Worm (Caenorhabditis elegans) whole organism, L2 larva: ENCODE data around the gene F42A9.9.

ENCODE experiments used
- aly-2 ChIP-seq: fragments of 150-350 bp; optimal IDR thresholded peaks from 2 replicates; lab custom pipeline; 2014; ENCODE audit warnings: missing biosample characterization, missing genetic modification characterization
- ama-1 ChIP-seq: fragments of 150-350 bp; optimal IDR thresholded peaks from 2 replicates; lab custom pipeline; 2018; ENCODE audit warnings: inconsistent platforms
- ceh-16 ChIP-seq: fragments of 150-350 bp; optimal IDR thresholded peaks from 2 replicates; lab custom pipeline; 2014; ENCODE audit warnings: missing biosample characterization, missing genetic modification characterization
- fos-1 ChIP-seq: fragments of 150-350 bp; optimal IDR thresholded peaks from 2 replicates; lab custom pipeline; 2014; ENCODE audit warnings: missing biosample characterization, missing genetic modification characterization
- mbf-1 ChIP-seq: sonication (generic microtip); optimal IDR thresholded peaks from 2 replicates; lab custom pipeline; 2017; ENCODE audit warnings: missing biosample characterization, missing genetic modification characterization
- mdl-1 ChIP-seq, 2 experiments: fragments of 150-350 bp in 1 of 2; sonication (generic microtip) in 1 of 2; optimal IDR thresholded peaks; 2 replicates each; lab custom pipeline; 2017; ENCODE audit warnings: missing biosample characterization in 2 of 2, missing genetic modification characterization in 2 of 2
- nhr-11 ChIP-seq: fragments of 150-350 bp; optimal IDR thresholded peaks from 2 replicates; lab custom pipeline; 2014; ENCODE audit warnings: missing biosample characterization, missing genetic modification characterization
- nhr-6 ChIP-seq: fragments of 150-350 bp; optimal IDR thresholded peaks from 2 replicates; lab custom pipeline; 2014; ENCODE audit warnings: missing biosample characterization, missing genetic modification characterization
- skn-1 ChIP-seq: sonication (generic microtip); optimal IDR thresholded peaks from 2 replicates; lab custom pipeline; 2017; ENCODE audit warnings: missing biosample characterization, missing genetic modification characterization
- unc-39 ChIP-seq: fragments of 150-350 bp; optimal IDR thresholded peaks from 2 replicates; lab custom pipeline; 2014; ENCODE audit warnings: missing biosample characterization, missing genetic modification characterization
- unc-62 ChIP-seq: fragments of 150-350 bp; optimal IDR thresholded peaks from 2 replicates; lab custom pipeline; 2014; ENCODE audit warnings: missing biosample characterization, missing genetic modification reagents, missing genetic modification characterization
- zag-1 ChIP-seq: fragments of 150-350 bp; optimal IDR thresholded peaks from 2 replicates; lab custom pipeline; 2014; ENCODE audit warnings: missing biosample characterization, missing genetic modification characterization
- ztf-11 ChIP-seq: sonication (generic microtip); optimal IDR thresholded peaks from 2 replicates; lab custom pipeline; 2017; ENCODE audit warnings: missing biosample characterization, missing genetic modification characterization

ce11 chrIV:8651835-8652234 lies 13.2 kb upstream of the F42A9.9 start, which contains the start of gene C49C8.8:
- TF ChIP-seq skn-1 (tag; lab: Kevin White, UChicago) (no peak), fos-1 (tag; lab: Kevin White, UChicago) (no peak), ztf-11 (no peak), nhr-6 (no peak), aly-2 (tag; lab: Kevin White, UChicago) (no peak), ceh-16 (tag; lab: Kevin White, UChicago) (no peak), unc-62 (GFP tag; lab: Kevin White, UChicago) (no peak), mdl-1 (tag; optimal IDR thresholded peaks at IDR 0.05; lab: Kevin White, UChicago) (no peak), unc-39 (tag; lab: Kevin White, UChicago) (no peak), zag-1 (no peak), ama-1 (lab: Kevin White, UChicago) (no peak), nhr-11 (tag; lab: Kevin White, UChicago) (no peak), mbf-1 (tag; lab: Kevin White, UChicago) (no peak)
